Fruit fly (Drosophila melanogaster) whole organism, embryonic: ENCODE measurements around the gene Eig71Ej.

Experiments
- Abd-B ChIP-seq: fragments of 200-800 bp; sonication (Bioruptor generic); optimal IDR thresholded peaks from 2 replicates; lab custom pipeline; 2018; ENCODE audit warnings: missing biosample characterization, mild to moderate bottlenecking, missing genetic modification characterization, moderate library complexity
- Adf1 ChIP-seq: fragments of 200-800 bp; sonication (Bioruptor generic); IDR thresholded peaks from 2 replicates; pipeline ENCODE4 v1.3.6; 2022; ENCODE audit warnings: missing biosample characterization, missing genetic modification characterization
- Antp ChIP-seq: fragments of 200-800 bp; sonication (Bioruptor generic); optimal IDR thresholded peaks from 3 replicates; lab custom pipeline; 2016; ENCODE audit warnings: missing biosample characterization, missing genetic modification characterization
- Blimp-1 ChIP-seq: fragments of 200-800 bp; sonication (Bioruptor generic); optimal IDR thresholded peaks from 3 replicates; lab custom pipeline; 2018; ENCODE audit warnings: missing biosample characterization, missing genetic modification characterization, mild to moderate bottlenecking, moderate library complexity, missing genetic modification reagents
- CG10321 ChIP-seq: fragments of 200-800 bp; sonication (Bioruptor generic); IDR thresholded peaks from 2 replicates; pipeline ENCODE4 v1.3.6; 2022; ENCODE audit warnings: missing biosample characterization, missing genetic modification characterization
- CG11696 ChIP-seq: fragments of 200-800 bp; sonication (Bioruptor generic); IDR thresholded peaks from 2 replicates; pipeline ENCODE4 v1.3.6; 2022; ENCODE audit warnings: missing biosample characterization, missing genetic modification characterization
- CG12155 ChIP-seq: fragments of 200-800 bp; sonication (Bioruptor generic); optimal IDR thresholded peaks from 3 replicates; lab custom pipeline; 2016; ENCODE audit warnings: missing biosample characterization, missing genetic modification characterization
- CG14014 ChIP-seq: fragments of 200-800 bp; sonication (Bioruptor generic); IDR thresholded peaks from 2 replicates; pipeline ENCODE4 v1.3.6; 2022; ENCODE audit warnings: missing biosample characterization, missing genetic modification characterization
- CG15269 ChIP-seq: fragments of 200-800 bp; sonication (Bioruptor generic); optimal IDR thresholded peaks from 2 replicates; lab custom pipeline; 2018; ENCODE audit warnings: missing biosample characterization, mild to moderate bottlenecking, missing genetic modification characterization, moderate library complexity
- CG15479 ChIP-seq: fragments of 200-800 bp; sonication (Bioruptor generic); optimal IDR thresholded peaks from 3 replicates; lab custom pipeline; 2019; ENCODE audit warnings: missing biosample characterization, mild to moderate bottlenecking, missing genetic modification characterization, moderate library complexity
- CG16815 ChIP-seq: fragments of 200-800 bp; sonication (Bioruptor generic); optimal IDR thresholded peaks from 3 replicates; lab custom pipeline; 2017; ENCODE audit warnings: missing biosample characterization, mild to moderate bottlenecking, missing genetic modification characterization
- CG1832 ChIP-seq: fragments of 200-800 bp; sonication (Bioruptor generic); optimal IDR thresholded peaks from 2 replicates; lab custom pipeline; 2017; ENCODE audit warnings: missing biosample characterization, mild to moderate bottlenecking, missing genetic modification characterization, inconsistent platforms
- CG2129 ChIP-seq: fragments of 200-800 bp; sonication (Bioruptor generic); IDR thresholded peaks from 2 replicates; pipeline ENCODE4 v1.3.6; 2022; ENCODE audit warnings: missing biosample characterization, missing genetic modification characterization; ENCODE audit not compliant: partially characterized antibody
- CG2199 ChIP-seq: fragments of 200-800 bp; sonication (Bioruptor generic); IDR thresholded peaks from 3 replicates; pipeline ENCODE4 v1.3.6; 2022; ENCODE audit warnings: missing biosample characterization, missing genetic modification characterization
- CG34376 ChIP-seq: fragments of 200-800 bp; sonication (Bioruptor generic); optimal IDR thresholded peaks from 2 replicates; lab custom pipeline; 2018; ENCODE audit warnings: missing biosample characterization, mild to moderate bottlenecking, missing genetic modification characterization
- CG3726 ChIP-seq: fragments of 200-800 bp; sonication (Bioruptor generic); IDR thresholded peaks from 3 replicates; pipeline ENCODE4, ENCODE4 v1.3.6; 2022; ENCODE audit warnings: missing biosample characterization, missing genetic modification characterization
- CG3847 ChIP-seq: fragments of 200-800 bp; sonication (Bioruptor generic); IDR thresholded peaks from 2 replicates; pipeline ENCODE4 v1.3.6; 2022; ENCODE audit warnings: missing biosample characterization, missing genetic modification characterization
- CG7963 ChIP-seq: fragments of 200-800 bp; sonication (Bioruptor generic); IDR thresholded peaks from 3 replicates; pipeline ENCODE4 v1.3.6; 2022; ENCODE audit warnings: missing biosample characterization, missing genetic modification characterization; ENCODE audit not compliant: partially characterized antibody
- CG8478 ChIP-seq: fragments of >200 bp; optimal IDR thresholded peaks from 2 replicates; lab custom pipeline; 2018
- CG8944 ChIP-seq: fragments of 200-800 bp; sonication (Bioruptor generic); optimal IDR thresholded peaks from 3 replicates; lab custom pipeline; 2016; ENCODE audit warnings: missing biosample characterization, missing genetic modification characterization
- CG9876 ChIP-seq: fragments of 200-800 bp; sonication (Bioruptor generic); optimal IDR thresholded peaks from 2 replicates; lab custom pipeline; 2016; ENCODE audit warnings: missing biosample characterization, missing genetic modification characterization
- Chrac-16 ChIP-seq: fragments of 200-800 bp; sonication (Bioruptor generic); optimal IDR thresholded peaks from 3 replicates; lab custom pipeline; 2016; ENCODE audit warnings: missing biosample characterization, missing genetic modification characterization
- Doc3 ChIP-seq: fragments of 200-800 bp; sonication (Bioruptor generic); IDR thresholded peaks from 3 replicates; pipeline ENCODE4 v1.3.6; 2022; ENCODE audit warnings: missing biosample characterization, missing genetic modification characterization; ENCODE audit not compliant: partially characterized antibody
- E2f1 ChIP-seq: fragments of 200-800 bp; sonication (Bioruptor generic); IDR thresholded peaks from 2 replicates; pipeline ENCODE4 v1.3.6; 2022; ENCODE audit warnings: missing biosample characterization, missing genetic modification characterization
- Elba2 ChIP-seq: fragments of 200-800 bp; sonication (Bioruptor generic); optimal IDR thresholded peaks from 3 replicates; lab custom pipeline; 2016; ENCODE audit warnings: missing biosample characterization, missing genetic modification characterization
- Fer3 ChIP-seq: fragments of 200-800 bp; sonication (Bioruptor generic); optimal IDR thresholded peaks from 2 replicates; lab custom pipeline; 2018; ENCODE audit warnings: missing biosample characterization, mild to moderate bottlenecking, missing genetic modification characterization, moderate library complexity
- GATAe ChIP-seq: fragments of 200-800 bp; sonication (Bioruptor generic); conservative IDR thresholded peaks from 2 replicates; pipeline ENCODE4 v1.3.6; 2022; ENCODE audit warnings: missing biosample characterization, missing genetic modification characterization
- HLHmδ ChIP-seq: fragments of 200-800 bp; sonication (Bioruptor generic); optimal IDR thresholded peaks from 2 replicates; lab custom pipeline; 2018; ENCODE audit warnings: missing biosample characterization, mild to moderate bottlenecking, missing genetic modification characterization, moderate library complexity
- Spps ChIP-seq: fragments of 200-800 bp; sonication (Bioruptor generic); optimal IDR thresholded peaks from 2 replicates; lab custom pipeline; 2018; ENCODE audit warnings: missing biosample characterization, mild to moderate bottlenecking, missing genetic modification characterization
- Ssrp ChIP-seq: fragments of 200-800 bp; sonication (Bioruptor generic); optimal IDR thresholded peaks from 2 replicates; lab custom pipeline; 2018; ENCODE audit warnings: missing biosample characterization, mild to moderate bottlenecking, missing genetic modification characterization, moderate library complexity
- Tbp ChIP-seq: fragments of >200 bp; optimal IDR thresholded peaks from 2 replicates; lab custom pipeline; 2018; ENCODE audit warnings: missing biosample characterization, missing genetic modification characterization
- Xbp1 ChIP-seq: fragments of 200-800 bp; sonication (Bioruptor generic); optimal IDR thresholded peaks from 3 replicates; lab custom pipeline; 2016; ENCODE audit warnings: missing biosample characterization, mild to moderate bottlenecking, missing genetic modification characterization
- cas ChIP-seq: fragments of 200-800 bp; sonication (Bioruptor generic); IDR thresholded peaks from 2 replicates; pipeline ENCODE4 v1.3.6; 2022; ENCODE audit warnings: missing biosample characterization, missing genetic modification characterization
- chif ChIP-seq, 2 experiments: fragments of 200-800 bp; sonication (Bioruptor generic); optimal IDR thresholded peaks; 3 replicates each; lab custom pipeline; 2016; ENCODE audit warnings: missing biosample characterization in 2 of 2, missing genetic modification characterization in 2 of 2
- dati ChIP-seq: fragments of 200-800 bp; sonication (Bioruptor generic); IDR thresholded peaks from 2 replicates; pipeline ENCODE4 v1.3.6; 2022; ENCODE audit warnings: missing biosample characterization, missing genetic modification characterization
- disco-r ChIP-seq: fragments of 200-800 bp; sonication (Bioruptor generic); optimal IDR thresholded peaks from 2 replicates; lab custom pipeline; 2016; ENCODE audit warnings: missing biosample characterization, missing genetic modification characterization
- eyg ChIP-seq: fragments of 200-800 bp; sonication (Bioruptor generic); optimal IDR thresholded peaks from 3 replicates; lab custom pipeline; 2016; ENCODE audit warnings: missing biosample characterization, missing genetic modification characterization
- fd3F ChIP-seq: fragments of 200-800 bp; sonication (Bioruptor generic); optimal IDR thresholded peaks from 2 replicates; lab custom pipeline; 2018; ENCODE audit warnings: missing biosample characterization, mild to moderate bottlenecking, missing genetic modification characterization, moderate library complexity
- fd64A ChIP-seq: fragments of 200-800 bp; sonication (Bioruptor generic); optimal IDR thresholded peaks from 3 replicates; lab custom pipeline; 2018; ENCODE audit warnings: missing biosample characterization, mild to moderate bottlenecking, missing genetic modification characterization
- grau ChIP-seq: fragments of 200-800 bp; optimal IDR thresholded peaks from 3 replicates; lab custom pipeline; 2019; ENCODE audit warnings: missing biosample characterization, mild to moderate bottlenecking, missing genetic modification characterization, moderate library complexity
- her ChIP-seq: fragments of 200-800 bp; sonication (Bioruptor generic); optimal IDR thresholded peaks from 2 replicates; lab custom pipeline; 2016; ENCODE audit warnings: missing biosample characterization, missing genetic modification characterization
- jigr1 ChIP-seq: fragments of 200-800 bp; sonication (Bioruptor generic); IDR thresholded peaks from 3 replicates; pipeline ENCODE4 v1.3.6; 2022; ENCODE audit warnings: missing biosample characterization, missing genetic modification characterization
- klu ChIP-seq: fragments of 200-800 bp; sonication (Bioruptor generic); IDR thresholded peaks from 2 replicates; pipeline ENCODE4 v1.3.6; 2022; ENCODE audit warnings: missing biosample characterization, missing genetic modification characterization
- mam ChIP-seq: fragments of 200-800 bp; sonication (Bioruptor generic); optimal IDR thresholded peaks from 3 replicates; lab custom pipeline; 2016; ENCODE audit warnings: missing biosample characterization, missing genetic modification characterization
- p53 ChIP-seq: fragments of 200-800 bp; sonication (Bioruptor generic); optimal IDR thresholded peaks from 2 replicates; lab custom pipeline; 2016; ENCODE audit warnings: missing biosample characterization, missing genetic modification characterization
- pros ChIP-seq: fragments of 200-800 bp; sonication (Bioruptor generic); optimal IDR thresholded peaks from 3 replicates; lab custom pipeline; 2019; ENCODE audit warnings: missing biosample characterization, mild to moderate bottlenecking, missing genetic modification characterization, moderate library complexity
- pzg ChIP-seq: fragments of 200-800 bp; sonication (Bioruptor generic); optimal IDR thresholded peaks from 3 replicates; lab custom pipeline; 2018; ENCODE audit warnings: missing biosample characterization, mild to moderate bottlenecking, missing genetic modification characterization, moderate library complexity
- sens ChIP-seq: fragments of 200-800 bp; sonication (Bioruptor generic); peaks from one replicate; lab custom pipeline; 2016; ENCODE audit warnings: missing biosample characterization, missing genetic modification characterization
- seq ChIP-seq: fragments of 200-800 bp; sonication (Bioruptor generic); IDR thresholded peaks from 2 replicates; pipeline ENCODE4 v1.3.6; 2022; ENCODE audit warnings: missing biosample characterization, missing genetic modification characterization
- sima ChIP-seq: fragments of 200-800 bp; sonication (Bioruptor generic); optimal IDR thresholded peaks from 2 replicates; lab custom pipeline; 2016; ENCODE audit warnings: missing biosample characterization, missing genetic modification characterization
- usp ChIP-seq: fragments of >200 bp; optimal IDR thresholded peaks from 2 replicates; lab custom pipeline; 2017; ENCODE audit warnings: missing biosample characterization, missing genetic modification characterization
- wdn ChIP-seq: fragments of 200-800 bp; sonication (Bioruptor generic); IDR thresholded peaks from 2 replicates; pipeline ENCODE4 v1.3.6; 2022; ENCODE audit warnings: missing biosample characterization, missing genetic modification characterization

The Eig71Ej gene

DNA sequence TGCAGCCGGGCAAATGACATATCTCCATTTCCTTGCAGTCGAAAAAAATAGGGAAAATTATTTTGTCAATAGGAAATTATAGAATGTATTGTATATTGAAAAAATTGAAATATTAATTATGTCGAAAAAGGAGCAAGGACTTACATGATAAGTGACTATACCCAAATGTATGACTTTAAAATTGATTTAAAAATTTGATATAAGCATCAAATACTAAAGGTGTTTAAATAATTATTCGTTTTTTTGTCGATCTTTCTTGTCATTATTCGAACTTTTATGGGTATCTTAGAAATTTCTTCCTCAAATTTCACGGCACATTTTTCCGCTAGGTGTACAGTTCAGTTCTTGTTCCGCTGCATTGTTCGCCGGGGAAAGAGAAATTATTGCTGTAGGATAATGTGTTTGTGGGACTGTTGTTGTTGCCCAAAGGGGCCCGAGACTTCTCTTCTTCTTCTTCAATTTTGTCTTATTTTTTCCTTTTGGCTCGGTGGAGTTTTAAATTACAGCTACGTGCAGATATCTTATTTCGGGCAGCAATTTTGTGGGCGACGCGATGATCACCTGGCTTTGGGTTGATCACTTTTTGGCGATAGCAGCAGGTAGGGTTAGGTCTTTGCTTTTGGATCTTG is 39.6 kb upstream of the Eig71Ej start:
- TF ChIP-seq HLHmδ (GFP tag; lab: Kevin White, UChicago) (no peak), Tbp (no peak), pros (no peak), Adf1 (GFP tag; lab: Robert Waterston, UW) (no peak), CG7963 (GFP tag; lab: Robert Waterston, UW) (no peak), CG16815 (GFP tag; lab: Kevin White, UChicago) (peak; percentile 81), Chrac-16 (peak; percentile 63), mam (GFP tag; lab: Kevin White, UChicago) (no peak), dati (GFP tag; lab: Robert Waterston, UW) (no peak), usp (no peak), CG3847 (GFP tag; lab: Robert Waterston, UW) (no peak), Doc3 (no peak), CG3726 (GFP tag; lab: Robert Waterston, UW) (no peak), CG8944 (GFP tag; lab: Kevin White, UChicago) (no peak), CG9876 (GFP tag; lab: Kevin White, UChicago) (no peak), chif (GFP tag; optimal IDR thresholded peaks at IDR 0.05; lab: Kevin White, UChicago) (peak in 1 of 2 experiments; percentile 58), Fer3 (tag; lab: Kevin White, UChicago) (no peak), eyg (GFP tag; lab: Kevin White, UChicago) (no peak), seq (GFP tag; lab: Robert Waterston, UW) (no peak), CG10321 (GFP tag; lab: Robert Waterston, UW) (no peak), sima (GFP tag; lab: Kevin White, UChicago) (no peak), Abd-B (GFP tag; lab: Kevin White, UChicago) (peak; percentile 48), klu (no peak), grau (tag; lab: Kevin White, UChicago) (peak; percentile 65), CG12155 (no peak), sens (GFP tag; lab: Kevin White, UChicago) (peak; percentile 89), Xbp1 (GFP tag; lab: Kevin White, UChicago) (no peak), pzg (no peak), E2f1 (GFP tag; lab: Robert Waterston, UW) (no peak), p53 (GFP tag; lab: Kevin White, UChicago) (no peak), Antp (GFP tag; lab: Kevin White, UChicago) (no peak), cas (GFP tag; lab: Robert Waterston, UW) (no peak), Spps (tag; lab: Kevin White, UChicago) (peak; percentile 34), CG34376 (GFP tag; lab: Kevin White, UChicago) (no peak), CG2129 (no peak), CG15479 (no peak), Ssrp (tag; lab: Kevin White, UChicago) (peak; percentile 57), GATAe (GFP tag; lab: Robert Waterston, UW) (no peak), CG2199 (GFP tag; lab: Robert Waterston, UW) (0 out of 3 replicates have a peak, but pooled peaks have one; percentile 44), wdn (GFP tag; lab: Robert Waterston, UW) (no peak), fd3F (GFP tag; lab: Kevin White, UChicago) (no peak), CG8478 (lab: Kevin White, UChicago) (no peak), CG1832 (GFP tag; lab: Kevin White, UChicago) (no peak), CG14014 (GFP tag; lab: Robert Waterston, UW) (no peak), fd64A (GFP tag; lab: Kevin White, UChicago) (no peak), CG11696 (GFP tag; lab: Robert Waterston, UW) (no peak), Blimp-1 (GFP tag; lab: Kevin White, UChicago) (no peak), Elba2 (GFP tag; lab: Kevin White, UChicago) (peak; percentile 86), CG15269 (tag; lab: Kevin White, UChicago) (no peak), jigr1 (GFP tag; lab: Robert Waterston, UW) (no peak), disco-r (no peak), her (GFP tag; lab: Kevin White, UChicago) (no peak)
